Worm (Caenorhabditis elegans): ENCODE measurements around the gene mac-1.

Gene mac-1

DNA sequence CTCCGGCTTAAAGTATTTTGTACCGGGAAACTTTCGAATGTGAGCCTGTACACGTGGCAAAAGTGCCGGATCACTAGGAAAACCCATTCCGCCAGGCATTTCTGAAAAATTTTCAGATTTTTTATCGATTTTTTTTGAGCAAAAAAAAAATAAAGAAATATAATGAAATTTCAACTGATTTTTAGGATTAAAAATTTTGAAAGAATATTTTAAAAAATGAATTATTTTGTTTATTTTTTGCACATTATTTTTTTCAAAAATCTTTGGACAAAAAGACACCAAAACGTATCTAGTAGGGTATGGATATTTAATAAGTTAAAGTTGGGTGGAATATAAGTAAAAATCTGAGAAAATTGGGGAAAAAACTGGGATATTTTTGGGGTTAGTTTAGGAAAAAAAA lies at the start of gene mac-1:
Gene mac-1 (minus strand): TSS at position 101 of the 400 bp plus-strand sequence.
- TF ChIP-seq ZK546.5 (tag; optimal IDR thresholded peaks at IDR 0.05), result no peak
- TF ChIP-seq ceh-62 (tag; optimal IDR thresholded peaks at IDR 0.05), result no peak
- TF ChIP-seq unc-62 (GFP tag; optimal IDR thresholded peaks at IDR 0.05 in 1 of 2), result no peak
- TF ChIP-seq unc-62 (tag; optimal IDR thresholded peaks at IDR 0.05), result no peak
- TF ChIP-seq dve-1 (tag; optimal IDR thresholded peaks at IDR 0.05; ENCODE audit: insufficient read depth), result no peak
- no peak for TF ChIP-seq lsy-2 (tag; optimal IDR thresholded peaks at IDR 0.05)
- no peak for TF ChIP-seq lin-15B (tag; optimal IDR thresholded peaks at IDR 0.05)
- no peak for TF ChIP-seq attf-4 (tag; optimal IDR thresholded peaks at IDR 0.05)
- TF ChIP-seq R02D3.7 (tag; optimal IDR thresholded peaks at IDR 0.05), result no peak
- TF ChIP-seq dmd-6 (GFP tag; IDR thresholded peaks at IDR 0.05), result no peak
- no peak for TF ChIP-seq daf-19 (GFP tag; conservative IDR thresholded peaks at IDR 0.05)
- no peak for TF ChIP-seq sdz-12 (GFP tag; optimal IDR thresholded peaks at IDR 0.05)
- no peak for TF ChIP-seq lin-29 (GFP tag; IDR thresholded peaks at IDR 0.05)
- TF ChIP-seq ztf-11 (tag; optimal IDR thresholded peaks at IDR 0.05), result no peak
- TF ChIP-seq unc-39 (tag; optimal IDR thresholded peaks at IDR 0.05), result no peak
- TF ChIP-seq daf-16 (GFP tag; optimal IDR thresholded peaks at IDR 0.05), result no peak
- TF ChIP-seq daf-16 (tag; optimal IDR thresholded peaks at IDR 0.05), result no peak
- no peak for TF ChIP-seq nhr-42 (GFP tag; IDR thresholded peaks at IDR 0.05)
- no peak for TF ChIP-seq hlh-11 (tag; optimal IDR thresholded peaks at IDR 0.05)
- TF ChIP-seq tag-97 (GFP tag; IDR thresholded peaks at IDR 0.05), result no peak
- no peak for TF ChIP-seq madf-5 (GFP tag; IDR thresholded peaks at IDR 0.05)
- no peak for TF ChIP-seq lim-7 (GFP tag; IDR thresholded peaks at IDR 0.05)

DNA sequence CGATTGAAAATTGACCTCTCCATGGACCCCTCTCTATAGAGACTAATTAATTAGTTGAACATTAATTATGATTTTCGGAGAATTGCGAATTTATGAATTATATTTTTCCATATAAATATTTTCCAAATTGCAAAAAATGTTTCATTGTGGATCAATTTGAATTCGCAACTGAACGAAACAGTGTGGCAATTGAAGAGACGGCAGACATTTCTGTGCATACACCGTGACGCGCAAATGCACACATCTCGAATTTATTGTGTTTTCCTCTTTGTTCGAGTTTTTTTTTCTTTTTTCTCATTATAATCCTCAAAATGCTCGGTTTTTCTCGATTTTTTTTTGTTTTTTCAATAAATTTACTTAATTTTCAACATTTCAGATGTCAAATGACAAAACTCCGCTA lies 48.5 kb upstream of the mac-1 start, which contains the start of gene Y48C3A.20:
Gene Y48C3A.20 (plus strand): TSS at position 377 of the 400 bp plus-strand sequence.
- peak; percentile 64 for TF ChIP-seq ztf-7 (tag; optimal IDR thresholded peaks at IDR 0.05)
- TF ChIP-seq nhr-48 (tag; optimal IDR thresholded peaks at IDR 0.05), result no peak
- no peak for TF ChIP-seq fkh-10 (GFP tag; optimal IDR thresholded peaks at IDR 0.05)
- TF ChIP-seq madf-9 (GFP tag; conservative IDR thresholded peaks at IDR 0.05), result no peak
- TF ChIP-seq lin-15B (tag; optimal IDR thresholded peaks at IDR 0.05), result no peak
- TF ChIP-seq mes-2 (tag; optimal IDR thresholded peaks at IDR 0.05; ENCODE audit: poor library complexity, severe bottlenecking), result no peak
- 0 out of 2 replicates have a peak, but pooled peaks have one; percentile 41 for TF ChIP-seq Y48G9A.11 (GFP tag; IDR thresholded peaks at IDR 0.05)
- TF ChIP-seq aha-1 (tag), result peak; percentile 46
- TF ChIP-seq zfp-3 (GFP tag; conservative IDR thresholded peaks at IDR 0.05), result no peak
- TF ChIP-seq egl-43 (GFP tag; IDR thresholded peaks at IDR 0.05), result no peak
- no peak for TF ChIP-seq F37D6.2 (tag; optimal IDR thresholded peaks at IDR 0.05)
- TF ChIP-seq mxl-2 (GFP tag; conservative IDR thresholded peaks at IDR 0.05), result no peak
- TF ChIP-seq unc-62 (GFP tag; optimal IDR thresholded peaks at IDR 0.05 in 1 of 2), result no peak
- no peak for TF ChIP-seq unc-62 (tag; optimal IDR thresholded peaks at IDR 0.05)
- no peak for TF ChIP-seq F44E2.7 (GFP tag; IDR thresholded peaks at IDR 0.05)
- no peak for TF ChIP-seq php-3 (GFP tag; IDR thresholded peaks at IDR 0.05)
- no peak for TF ChIP-seq dmd-6 (GFP tag; IDR thresholded peaks at IDR 0.05)
- TF ChIP-seq nhr-237 (tag; optimal IDR thresholded peaks at IDR 0.05), result no peak
- TF ChIP-seq skn-1 (tag; optimal IDR thresholded peaks at IDR 0.05), result no peak
- TF ChIP-seq Y5F2A.4 (GFP tag; optimal IDR thresholded peaks at IDR 0.05), result no peak
- TF ChIP-seq attf-4 (tag; optimal IDR thresholded peaks at IDR 0.05), result no peak
- peak; percentile 23 for TF ChIP-seq unc-130 (GFP tag; optimal IDR thresholded peaks at IDR 0.05)
- TF ChIP-seq dpl-1 (GFP tag; optimal IDR thresholded peaks at IDR 0.05), result peak; percentile 81
- peak; percentile 11 for TF ChIP-seq spr-1 (tag; optimal IDR thresholded peaks at IDR 0.05)
- no peak for TF ChIP-seq hif-1 (tag; optimal IDR thresholded peaks at IDR 0.05)
- no peak for TF ChIP-seq ceh-32 (tag; optimal IDR thresholded peaks at IDR 0.05; ENCODE audit: poor library complexity)
- TF ChIP-seq tag-97 (GFP tag; IDR thresholded peaks at IDR 0.05), result no peak
- no peak for TF ChIP-seq T26A8.4 (GFP tag; IDR thresholded peaks at IDR 0.05)
- peak; percentile 59; the same call in 1 of the 2 replicates for TF ChIP-seq snpc-1.2 (GFP tag; IDR thresholded peaks at IDR 0.05)
- no peak for TF ChIP-seq gei-8 (GFP tag; optimal IDR thresholded peaks at IDR 0.05)
- TF ChIP-seq daf-12 (tag; optimal IDR thresholded peaks at IDR 0.05), result no peak
- no peak for TF ChIP-seq ces-1 (GFP tag; optimal IDR thresholded peaks at IDR 0.05)
- TF ChIP-seq set-16 (GFP tag; IDR thresholded peaks at IDR 0.05), result no peak
- no peak for TF ChIP-seq madf-5 (GFP tag; IDR thresholded peaks at IDR 0.05)
- no peak for TF ChIP-seq egl-27 (tag; optimal IDR thresholded peaks at IDR 0.05)
- no peak for TF ChIP-seq lin-39 (tag; optimal IDR thresholded peaks at IDR 0.05)
